Worm (Caenorhabditis elegans) whole organism, L3 larva: ENCODE data around the gene nhr-86.

ENCODE experiments used
- lin-15B ChIP-seq: fragments of 150-350 bp; optimal IDR thresholded peaks from 2 replicates; lab custom pipeline; 2014; ENCODE audit warnings: missing biosample characterization, missing genetic modification characterization
- mdl-1 ChIP-seq: fragments of 150-350 bp; optimal IDR thresholded peaks from 2 replicates; lab custom pipeline; 2014; ENCODE audit warnings: missing biosample characterization, missing genetic modification characterization

- TF ChIP-seq lin-15B (tag; lab: Kevin White, UChicago) (no peak), mdl-1 (no peak)
These were observed 6.2 kb upstream of the nhr-86 start, which contains the start of gene Y40B10A.9 for ce11 chrV:2072807-2073206.
